Fruit fly (Drosophila melanogaster): ENCODE measurements around the gene CG4267.

DNA sequence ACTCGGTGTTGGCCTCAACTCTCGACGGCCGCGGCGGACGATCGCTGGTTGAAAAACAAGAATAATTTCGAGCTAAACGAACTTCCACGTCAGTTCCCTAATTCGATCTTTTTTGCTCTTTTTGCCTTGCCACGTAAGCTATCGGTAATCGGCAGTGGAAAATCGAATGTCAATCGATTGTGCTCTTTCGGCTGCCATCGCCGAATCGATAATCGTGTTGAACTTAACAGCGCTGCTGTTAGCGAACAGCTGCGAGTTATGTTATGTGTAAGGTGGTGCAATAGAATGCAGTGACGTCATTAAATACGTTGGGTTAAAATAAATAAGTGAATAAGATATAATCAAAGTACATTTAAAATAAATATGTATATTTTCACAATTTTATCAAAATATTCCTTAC lies 5.5 kb upstream of the CG4267 start, which contains the start of gene Sec24CD:
- no peak for TF ChIP-seq CG8478 (optimal IDR thresholded peaks at IDR 0.05)
- TF ChIP-seq CTCF (optimal IDR thresholded peaks at IDR 0.05): no peak

All from S2 (cell line).